Worm (Caenorhabditis elegans) whole organism, late embryonic: ENCODE results near the gene Y42A5A.3.

Source experiments
- F13H6.1 ChIP-seq: sonication (generic microtip); optimal IDR thresholded peaks from 2 replicates; lab custom pipeline; 2016; ENCODE audit warnings: missing genetic modification characterization, missing compliant biosample characterization
- K02D7.2 ChIP-seq: sonication (generic microtip); optimal IDR thresholded peaks from 2 replicates; lab custom pipeline; 2017; ENCODE audit warnings: mild to moderate bottlenecking, missing genetic modification characterization, missing compliant biosample characterization
- K09A11.1 ChIP-seq: sonication (generic microtip); optimal IDR thresholded peaks from 2 replicates; lab custom pipeline; 2017; ENCODE audit warnings: antibody characterized with exemption, mild to moderate bottlenecking, missing genetic modification characterization, missing compliant biosample characterization; ENCODE audit not compliant: insufficient read depth
- T23F11.4 ChIP-seq: fragments of 200-800 bp; sonication (Bioruptor generic); optimal IDR thresholded peaks from 2 replicates; lab custom pipeline; 2018; ENCODE audit warnings: mild to moderate bottlenecking, missing genetic modification characterization, missing compliant biosample characterization
- ceh-14 ChIP-seq: sonication (generic microtip); optimal IDR thresholded peaks from 2 replicates; lab custom pipeline; 2016; ENCODE audit warnings: missing genotype, missing genetic modification characterization, missing compliant biosample characterization
- ceh-18 ChIP-seq: sonication (generic microtip); optimal IDR thresholded peaks from 2 replicates; lab custom pipeline; 2016; ENCODE audit warnings: missing genetic modification characterization, missing compliant biosample characterization
- ceh-22 ChIP-seq: sonication (generic microtip); optimal IDR thresholded peaks from 2 replicates; lab custom pipeline; 2017; ENCODE audit warnings: missing biosample characterization, missing genetic modification characterization
- ceh-24 ChIP-seq: sonication (generic microtip); optimal IDR thresholded peaks from 2 replicates; lab custom pipeline; 2016; ENCODE audit warnings: mild to moderate bottlenecking, missing genetic modification characterization, missing compliant biosample characterization
- ceh-30 ChIP-seq: fragments of 150-350 bp; optimal IDR thresholded peaks from 2 replicates; lab custom pipeline; 2014; ENCODE audit warnings: missing biosample characterization, missing genetic modification characterization
- ceh-45 ChIP-seq: fragments of 200-800 bp; sonication (Bioruptor generic); IDR thresholded peaks from 2 replicates; pipeline ENCODE4 v1.3.6; 2022; ENCODE audit warnings: missing genetic modification reagents, missing genetic modification characterization, missing compliant biosample characterization
- ceh-48 ChIP-seq: sonication (generic microtip); optimal IDR thresholded peaks from 2 replicates; lab custom pipeline; 2016; ENCODE audit warnings: missing genetic modification characterization, inconsistent platforms, missing compliant biosample characterization
- che-1 ChIP-seq: sonication (generic microtip); optimal IDR thresholded peaks from 2 replicates; lab custom pipeline; 2016; ENCODE audit warnings: mild to moderate bottlenecking, missing genetic modification characterization, missing compliant biosample characterization
- dmd-4 ChIP-seq: sonication (generic microtip); optimal IDR thresholded peaks from 2 replicates; lab custom pipeline; 2016; ENCODE audit warnings: borderline replicate concordance, missing genetic modification characterization, missing compliant biosample characterization
- dve-1 ChIP-seq: sonication (generic microtip); optimal IDR thresholded peaks from 2 replicates; lab custom pipeline; 2017; ENCODE audit warnings: antibody characterized with exemption, mild to moderate bottlenecking, missing genetic modification characterization, missing compliant biosample characterization
- elt-2 ChIP-seq: sonication (generic microtip); optimal IDR thresholded peaks from 2 replicates; lab custom pipeline; 2016; ENCODE audit warnings: missing genetic modification reagents, missing genetic modification characterization, missing compliant biosample characterization
- eyg-1 ChIP-seq: sonication (generic microtip); optimal IDR thresholded peaks from 2 replicates; lab custom pipeline; 2016; ENCODE audit warnings: missing genotype, missing genetic modification characterization, missing compliant biosample characterization
- fax-1 ChIP-seq: sonication (generic microtip); optimal IDR thresholded peaks from 2 replicates; lab custom pipeline; 2016; ENCODE audit warnings: missing genotype, missing genetic modification characterization, missing compliant biosample characterization
- fkh-10 ChIP-seq: fragments of 150-350 bp; optimal IDR thresholded peaks from 2 replicates; lab custom pipeline; 2014; ENCODE audit warnings: missing biosample characterization, missing genetic modification reagents, missing genetic modification characterization
- gmeb-2 ChIP-seq: sonication (generic microtip); optimal IDR thresholded peaks from 2 replicates; lab custom pipeline; 2016; ENCODE audit warnings: missing genetic modification characterization, inconsistent platforms, missing compliant biosample characterization
- hlh-15 ChIP-seq: sonication (generic microtip); optimal IDR thresholded peaks from 2 replicates; lab custom pipeline; 2016; ENCODE audit warnings: missing genetic modification characterization, missing compliant biosample characterization
- hlh-8 ChIP-seq: sonication (generic microtip); optimal IDR thresholded peaks from 2 replicates; lab custom pipeline; 2016; ENCODE audit warnings: missing genotype, missing genetic modification characterization, missing compliant biosample characterization
- nfya-1 ChIP-seq: sonication (generic microtip); optimal IDR thresholded peaks from 2 replicates; lab custom pipeline; 2017; ENCODE audit warnings: missing genetic modification characterization, mild to moderate bottlenecking, missing compliant biosample characterization, antibody characterized with exemption, moderate library complexity
- npax-4 ChIP-seq: sonication (generic microtip); optimal IDR thresholded peaks from 2 replicates; lab custom pipeline; 2016; ENCODE audit warnings: missing genetic modification characterization, missing compliant biosample characterization
- odd-2 ChIP-seq: sonication (generic microtip); optimal IDR thresholded peaks from 2 replicates; lab custom pipeline; 2017; ENCODE audit warnings: antibody characterized with exemption, mild to moderate bottlenecking, missing genetic modification characterization, missing compliant biosample characterization
- pag-3 ChIP-seq: sonication (generic microtip); optimal IDR thresholded peaks from 2 replicates; lab custom pipeline; 2016; ENCODE audit warnings: missing compliant biosample characterization, missing genetic modification characterization, borderline replicate concordance
- pat-9 ChIP-seq: fragments of 200-800 bp; sonication (Bioruptor generic); optimal IDR thresholded peaks from 2 replicates; lab custom pipeline; 2018; ENCODE audit warnings: mild to moderate bottlenecking, missing genetic modification characterization, moderate library complexity, missing compliant biosample characterization
- pax-1 ChIP-seq: fragments of 150-350 bp; optimal IDR thresholded peaks from 2 replicates; lab custom pipeline; 2014; ENCODE audit warnings: missing biosample characterization, missing genetic modification characterization
- pqm-1 ChIP-seq: sonication (generic microtip); optimal IDR thresholded peaks from 2 replicates; lab custom pipeline; 2016; ENCODE audit warnings: missing genetic modification characterization, missing compliant biosample characterization
- pros-1 ChIP-seq: fragments of 150-350 bp; optimal IDR thresholded peaks from 2 replicates; lab custom pipeline; 2014; ENCODE audit warnings: missing biosample characterization, missing genetic modification reagents, missing genetic modification characterization
- ref-2 ChIP-seq: sonication (generic microtip); optimal IDR thresholded peaks from 2 replicates; lab custom pipeline; 2016; ENCODE audit warnings: missing genetic modification characterization, missing compliant biosample characterization
- rnt-1 ChIP-seq: sonication (generic microtip); optimal IDR thresholded peaks from 2 replicates; lab custom pipeline; 2016; ENCODE audit warnings: missing genetic modification characterization, missing compliant biosample characterization
- sdc-2 ChIP-seq: sonication (generic microtip); optimal IDR thresholded peaks from 2 replicates; lab custom pipeline; 2016; ENCODE audit warnings: missing genotype, missing genetic modification characterization, missing compliant biosample characterization
- sox-2 ChIP-seq: fragments of 200-800 bp; sonication (Bioruptor generic); IDR thresholded peaks from 2 replicates; pipeline ENCODE4 v1.3.6; 2022; ENCODE audit warnings: missing genetic modification reagents, missing genetic modification characterization, missing compliant biosample characterization
- tbx-2 ChIP-seq: sonication (generic microtip); optimal IDR thresholded peaks from 2 replicates; lab custom pipeline; 2016; ENCODE audit warnings: missing genetic modification characterization, missing compliant biosample characterization
- unc-3 ChIP-seq, 2 experiments: fragments of 200-800 bp in 1 of 2; sonication (Bioruptor generic) in 1 of 2; sonication (generic microtip) in 1 of 2; conservative IDR thresholded peaks in 1 of 2; optimal IDR thresholded peaks in 1 of 2; 2 replicates each; pipeline versions ENCODE4 v1.3.6 to Lab custom; 2016 to 2022; ENCODE audit warnings: missing compliant biosample characterization in 2 of 2, missing genetic modification characterization in 2 of 2, missing genetic modification reagents in 1 of 2
- unc-55 ChIP-seq: sonication (generic microtip); optimal IDR thresholded peaks from 2 replicates; lab custom pipeline; 2017; ENCODE audit warnings: missing biosample characterization, missing genetic modification reagents, missing genetic modification characterization
- unc-86 ChIP-seq: sonication (generic microtip); optimal IDR thresholded peaks from 2 replicates; lab custom pipeline; 2016; ENCODE audit warnings: missing genetic modification characterization, missing compliant biosample characterization
- ztf-16 ChIP-seq: sonication (generic microtip); optimal IDR thresholded peaks from 2 replicates; lab custom pipeline; 2017; ENCODE audit warnings: missing genetic modification characterization, missing compliant biosample characterization

Y42A5A.3 gene

DNA sequence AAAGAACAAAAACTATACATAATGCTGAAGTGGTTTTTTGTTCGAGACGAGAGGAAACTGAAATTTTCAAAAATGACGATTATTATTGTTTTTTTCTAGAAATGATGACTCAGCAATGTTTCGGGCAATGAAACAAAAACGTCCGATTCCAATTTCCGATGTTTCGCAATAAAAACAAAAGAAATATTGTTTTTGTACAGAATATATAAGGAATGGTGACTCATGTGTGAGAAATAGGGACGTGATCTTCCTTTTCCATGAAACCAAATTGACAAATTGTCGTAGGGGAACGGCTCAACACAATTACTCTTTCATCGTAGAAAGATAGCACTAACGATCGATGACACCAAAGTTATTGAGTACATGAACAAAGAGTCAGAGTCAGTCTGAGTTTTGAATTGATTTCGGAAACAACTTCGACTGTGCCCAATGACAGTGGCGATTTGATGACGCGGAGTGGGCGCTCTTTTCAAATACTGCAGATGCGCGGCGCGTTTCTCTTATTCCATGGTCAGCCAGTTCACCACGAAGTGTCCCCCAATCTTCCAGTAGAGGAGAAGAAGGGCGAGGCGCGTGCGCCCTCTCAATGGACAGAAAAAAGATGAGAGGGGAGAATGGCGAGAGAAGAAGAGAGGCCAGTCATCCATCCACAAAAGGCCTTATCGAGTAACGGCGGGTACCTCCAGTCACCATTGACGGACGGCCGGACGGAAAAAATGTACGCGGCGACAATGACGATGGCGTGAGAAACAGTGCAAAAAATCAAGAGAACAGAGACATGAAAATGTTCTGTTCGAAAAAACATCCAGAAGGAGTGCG lies 20.4 kb downstream of the Y42A5A.3 start (continued):
- TF ChIP-seq unc-3 (GFP tag; conservative IDR thresholded peaks at IDR 0.05; lab: Robert Waterston, UW) (no peak), unc-3 (tag; optimal IDR thresholded peaks at IDR 0.05; lab: Kevin White, UChicago) (no peak), pat-9 (no peak), odd-2 (no peak), pros-1 (no peak)

DNA sequence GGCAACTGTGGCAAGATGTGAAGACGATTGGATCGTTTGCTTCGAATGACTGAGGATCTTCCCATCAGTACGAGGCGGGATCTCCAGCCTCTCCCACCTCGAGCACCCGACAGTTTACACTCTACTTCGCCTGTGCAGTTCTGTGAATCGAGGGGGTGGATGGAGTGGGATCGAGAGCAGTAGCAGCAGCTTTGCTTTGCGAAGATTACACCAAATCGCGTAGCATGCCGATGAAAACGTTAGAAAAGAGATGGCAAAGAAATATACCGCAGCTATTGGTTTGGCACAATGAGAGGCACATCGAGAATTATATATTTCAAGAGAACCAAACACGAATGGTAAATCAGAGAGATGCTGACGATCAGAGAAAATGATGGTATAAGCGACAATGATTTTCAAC lies 21.3 kb downstream of the Y42A5A.3 start, which contains the start of gene act-3:
Gene act-3, minus strand, starts transcription at position 51 of the 400 bp plus-strand sequence.
- no peak for TF ChIP-seq elt-2 (tag; lab: Kevin White, UChicago)
- no peak for TF ChIP-seq ref-2
- no peak for TF ChIP-seq odd-2
- no peak for TF ChIP-seq tbx-2 (tag; lab: Kevin White, UChicago)
- no peak for TF ChIP-seq eyg-1 (tag; lab: Kevin White, UChicago)
- no peak for TF ChIP-seq ceh-48
- TF ChIP-seq ceh-30: no peak
- no peak for TF ChIP-seq K09A11.1 (tag; lab: Kevin White, UChicago)
- no peak for TF ChIP-seq ceh-22 (tag; lab: Kevin White, UChicago)
- TF ChIP-seq ceh-18 (tag; lab: Kevin White, UChicago): peak; percentile 92
- TF ChIP-seq hlh-8 (tag; lab: Kevin White, UChicago): no peak
- no peak for TF ChIP-seq ceh-45 (GFP tag; lab: Robert Waterston, UW)
- no peak for TF ChIP-seq pqm-1
- TF ChIP-seq pat-9: no peak
- TF ChIP-seq sdc-2 (tag; lab: Kevin White, UChicago): no peak
- TF ChIP-seq T23F11.4 (GFP tag; lab: Kevin White, UChicago): no peak
- TF ChIP-seq npax-4 (tag; lab: Kevin White, UChicago): no peak
- TF ChIP-seq hlh-15: no peak
- no peak for TF ChIP-seq pag-3
- TF ChIP-seq fkh-10 (GFP tag; lab: Kevin White, UChicago): no peak
- no peak for TF ChIP-seq K02D7.2
- no peak for TF ChIP-seq sox-2
- TF ChIP-seq ceh-24: no peak
- TF ChIP-seq pax-1: no peak
- TF ChIP-seq rnt-1 (tag; lab: Kevin White, UChicago): peak; percentile 67
- no peak for TF ChIP-seq dmd-4 (tag; lab: Kevin White, UChicago)
- no peak for TF ChIP-seq fax-1 (tag; lab: Kevin White, UChicago)
- peak; percentile 53 for TF ChIP-seq nfya-1 (tag; lab: Kevin White, UChicago)
- TF ChIP-seq unc-55 (GFP tag; lab: Kevin White, UChicago): peak; percentile 27
- no peak for TF ChIP-seq ceh-14 (tag; lab: Kevin White, UChicago)
- TF ChIP-seq, all 69 proteins: peak for 4

- TF ChIP-seq unc-55 (GFP tag; lab: Kevin White, UChicago) (peak; percentile 2), ceh-14 (tag; lab: Kevin White, UChicago) (no peak), dve-1 (no peak), ceh-18 (tag; lab: Kevin White, UChicago) (peak; percentile 4)
Measured at ce11 chrV:11073354-11073753, 22.4 kb downstream of the Y42A5A.3 start.

- TF ChIP-seq unc-86 (no peak), che-1 (tag; lab: Kevin White, UChicago) (no peak), hlh-8 (tag; lab: Kevin White, UChicago) (no peak), sdc-2 (tag; lab: Kevin White, UChicago) (no peak), rnt-1 (tag; lab: Kevin White, UChicago) (no peak), gmeb-2 (tag; lab: Kevin White, UChicago) (no peak), ceh-18 (tag; lab: Kevin White, UChicago) (no peak), F13H6.1 (no peak), ztf-16 (tag; lab: Kevin White, UChicago) (no peak)
Measured at ce11 chrV:11071453-11071852, 24.3 kb downstream of the Y42A5A.3 start.
